Worm (Caenorhabditis elegans) whole organism, L3 larva: Measurements from ENCODE around the gene vha-14.

Experiments used
- ama-1 ChIP-seq: fragments of 150-350 bp; optimal IDR thresholded peaks from 2 replicates; lab custom pipeline; 2018
- nhr-237 ChIP-seq: fragments of 150-350 bp; optimal IDR thresholded peaks from 2 replicates; lab custom pipeline; 2014; ENCODE audit warnings: missing biosample characterization, missing genetic modification characterization
- nhr-25 ChIP-seq: sonication (generic microtip); optimal IDR thresholded peaks from 2 replicates; lab custom pipeline; 2017; ENCODE audit warnings: missing biosample characterization, missing genetic modification characterization
- nhr-77 ChIP-seq: fragments of 150-350 bp; optimal IDR thresholded peaks from 2 replicates; lab custom pipeline; 2014; ENCODE audit warnings: missing biosample characterization, missing genetic modification characterization
- unc-62 ChIP-seq: fragments of 150-350 bp; sonication (generic microtip); optimal IDR thresholded peaks from 4 replicates; lab custom pipeline; 2014; ENCODE audit warnings: missing biosample characterization, missing genetic modification reagents, missing genetic modification characterization

ce11 chrIII:9474501-9474900 is 33.4 kb upstream of the vha-14 start:
- TF ChIP-seq nhr-237 (tag; lab: Kevin White, UChicago) (no peak), unc-62 (GFP tag; lab: Kevin White, UChicago) (no peak), nhr-25 (tag; lab: Kevin White, UChicago) (no peak), nhr-77 (tag; lab: Kevin White, UChicago) (no peak), ama-1 (lab: Kevin White, UChicago) (no peak)
